Fruit fly (Drosophila melanogaster) whole organism, embryonic: ENCODE measurements around the gene CG10431.

Experiments
- Ada2b ChIP-seq: fragments of 200-800 bp; sonication (Bioruptor generic); IDR thresholded peaks from 2 replicates; pipeline ENCODE4 v1.3.6; 2022; ENCODE audit warnings: missing biosample characterization, missing genetic modification characterization
- Atf6 ChIP-seq: fragments of 200-800 bp; sonication (Bioruptor generic); IDR thresholded peaks from 2 replicates; pipeline ENCODE4 v1.3.6; 2022; ENCODE audit warnings: missing biosample characterization, missing genetic modification characterization
- Blimp-1 ChIP-seq: fragments of 200-800 bp; sonication (Bioruptor generic); optimal IDR thresholded peaks from 3 replicates; lab custom pipeline; 2018; ENCODE audit warnings: missing biosample characterization, missing genetic modification characterization, mild to moderate bottlenecking, moderate library complexity, missing genetic modification reagents
- CG10209 ChIP-seq: fragments of 200-800 bp; sonication (Bioruptor generic); optimal IDR thresholded peaks from 3 replicates; lab custom pipeline; 2017; ENCODE audit warnings: missing biosample characterization, mild to moderate bottlenecking, missing genetic modification characterization, missing genetic modification reagents
- CG12071 ChIP-seq: fragments of 200-800 bp; sonication (Bioruptor generic); optimal IDR thresholded peaks from 3 replicates; lab custom pipeline; 2018; ENCODE audit warnings: missing biosample characterization, mild to moderate bottlenecking, missing genetic modification characterization
- CG12942 ChIP-seq: fragments of 200-800 bp; sonication (Bioruptor generic); optimal IDR thresholded peaks from 3 replicates; lab custom pipeline; 2016; ENCODE audit warnings: missing biosample characterization, missing genetic modification characterization
- CG15601 ChIP-seq: fragments of 200-800 bp; sonication (Bioruptor generic); optimal IDR thresholded peaks from 3 replicates; lab custom pipeline; 2019; ENCODE audit warnings: missing biosample characterization, mild to moderate bottlenecking, missing genetic modification characterization, moderate library complexity
- CG2202 ChIP-seq: fragments of 200-800 bp; sonication (Bioruptor generic); optimal IDR thresholded peaks from 2 replicates; lab custom pipeline; 2018; ENCODE audit warnings: missing biosample characterization, mild to moderate bottlenecking, missing genetic modification characterization
- CG2875 ChIP-seq: fragments of 200-800 bp; sonication (Bioruptor generic); optimal IDR thresholded peaks from 2 replicates; lab custom pipeline; 2017; ENCODE audit warnings: missing biosample characterization, mild to moderate bottlenecking, missing genetic modification characterization, missing genetic modification reagents
- CG30431 ChIP-seq: fragments of 200-800 bp; sonication (Bioruptor generic); optimal IDR thresholded peaks from 2 replicates; lab custom pipeline; 2017; ENCODE audit warnings: missing biosample characterization, missing genetic modification characterization
- CG32532 ChIP-seq: fragments of 200-800 bp; sonication (Bioruptor generic); IDR thresholded peaks from 2 replicates; pipeline ENCODE4 v1.3.6; 2022; ENCODE audit warnings: missing biosample characterization, missing genetic modification characterization
- CG3847 ChIP-seq: fragments of 200-800 bp; sonication (Bioruptor generic); IDR thresholded peaks from 2 replicates; pipeline ENCODE4 v1.3.6; 2022; ENCODE audit warnings: missing biosample characterization, missing genetic modification characterization
- CG6689 ChIP-seq: fragments of 200-800 bp; sonication (Bioruptor generic); IDR thresholded peaks from 2 replicates; pipeline ENCODE4 v1.3.6; 2022; ENCODE audit warnings: missing biosample characterization, missing genetic modification characterization
- CG7357 ChIP-seq: fragments of 200-800 bp; sonication (Bioruptor generic); IDR thresholded peaks from 3 replicates; pipeline ENCODE4 v1.3.6; 2022; ENCODE audit warnings: missing biosample characterization, missing genetic modification characterization
- CG9727 ChIP-seq: fragments of 200-800 bp; sonication (Bioruptor generic); optimal IDR thresholded peaks from 3 replicates; lab custom pipeline; 2017; ENCODE audit warnings: missing biosample characterization, mild to moderate bottlenecking, missing genetic modification characterization
- D19B ChIP-seq: fragments of 200-800 bp; sonication (Bioruptor generic); optimal IDR thresholded peaks from 2 replicates; lab custom pipeline; 2017; ENCODE audit warnings: missing biosample characterization, mild to moderate bottlenecking, missing genetic modification characterization
- Dip2 ChIP-seq: fragments of 200-800 bp; sonication (Bioruptor generic); IDR thresholded peaks from 2 replicates; pipeline ENCODE4 v1.3.6; 2022; ENCODE audit warnings: missing biosample characterization, missing genetic modification characterization
- E2f1 ChIP-seq: fragments of 200-800 bp; sonication (Bioruptor generic); IDR thresholded peaks from 2 replicates; pipeline ENCODE4 v1.3.6; 2022; ENCODE audit warnings: missing biosample characterization, missing genetic modification characterization
- Elba2 ChIP-seq: fragments of 200-800 bp; sonication (Bioruptor generic); optimal IDR thresholded peaks from 3 replicates; lab custom pipeline; 2016; ENCODE audit warnings: missing biosample characterization, missing genetic modification characterization
- Fer1 ChIP-seq: fragments of 200-800 bp; sonication (Bioruptor generic); optimal IDR thresholded peaks from 2 replicates; lab custom pipeline; 2017; ENCODE audit warnings: missing biosample characterization, mild to moderate bottlenecking, missing genetic modification characterization
- H2.0 ChIP-seq: fragments of 200-800 bp; sonication (Bioruptor generic); IDR thresholded peaks from 2 replicates; pipeline ENCODE4 v1.3.6; 2022; ENCODE audit warnings: missing biosample characterization, missing genetic modification characterization
- HLH4C ChIP-seq: fragments of 200-800 bp; sonication (Bioruptor generic); IDR thresholded peaks from 3 replicates; pipeline ENCODE4 v1.3.6; 2022; ENCODE audit warnings: missing biosample characterization, missing genetic modification characterization; ENCODE audit not compliant: partially characterized antibody
- Hey ChIP-seq: fragments of 200-800 bp; sonication (Bioruptor generic); optimal IDR thresholded peaks from 3 replicates; lab custom pipeline; 2018; ENCODE audit warnings: missing biosample characterization, mild to moderate bottlenecking, missing genetic modification characterization
- PHDP ChIP-seq: fragments of 200-800 bp; sonication (Bioruptor generic); optimal IDR thresholded peaks from 3 replicates; lab custom pipeline; 2018; ENCODE audit warnings: missing biosample characterization, mild to moderate bottlenecking, missing genetic modification characterization, moderate library complexity
- ara ChIP-seq: fragments of 200-800 bp; sonication (Bioruptor generic); IDR thresholded peaks from 2 replicates; pipeline ENCODE4 v1.3.6; 2022; ENCODE audit warnings: missing biosample characterization, missing genetic modification characterization
- dan ChIP-seq: fragments of 200-800 bp; sonication (Bioruptor generic); IDR thresholded peaks from 2 replicates; pipeline ENCODE4 v1.3.6; 2022; ENCODE audit warnings: missing biosample characterization, missing genetic modification characterization
- dimm ChIP-seq: fragments of 200-800 bp; sonication (Bioruptor generic); IDR thresholded peaks from 2 replicates; pipeline ENCODE4 v1.3.6; 2022; ENCODE audit warnings: missing biosample characterization, missing genetic modification characterization
- esg ChIP-seq: fragments of 200-800 bp; sonication (Bioruptor generic); conservative IDR thresholded peaks from 2 replicates; pipeline ENCODE4 v1.3.6; 2022; ENCODE audit warnings: missing biosample characterization, missing genetic modification characterization
- fd96Cb ChIP-seq: fragments of 200-800 bp; sonication (Bioruptor generic); optimal IDR thresholded peaks from 2 replicates; lab custom pipeline; 2018; ENCODE audit warnings: missing biosample characterization, mild to moderate bottlenecking, missing genetic modification characterization, moderate library complexity
- gcm ChIP-seq: fragments of 200-800 bp; sonication (Bioruptor generic); optimal IDR thresholded peaks from 2 replicates; lab custom pipeline; 2019; ENCODE audit warnings: missing biosample characterization, mild to moderate bottlenecking, missing genetic modification characterization, moderate library complexity
- gfzf ChIP-seq: fragments of 200-800 bp; sonication (Bioruptor generic); optimal IDR thresholded peaks from 2 replicates; lab custom pipeline; 2016; ENCODE audit warnings: missing biosample characterization, mild to moderate bottlenecking, missing genetic modification characterization, moderate library complexity
- ham ChIP-seq: fragments of 200-800 bp; sonication (Bioruptor generic); IDR thresholded peaks from 2 replicates; pipeline ENCODE4 v1.3.6; 2022; ENCODE audit warnings: missing biosample characterization, missing genetic modification characterization
- kay ChIP-seq: fragments of 200-800 bp; sonication (Bioruptor generic); optimal IDR thresholded peaks from 2 replicates; lab custom pipeline; 2016; ENCODE audit warnings: missing biosample characterization, missing genetic modification characterization
- lmd ChIP-seq: fragments of 200-800 bp; sonication (Bioruptor generic); IDR thresholded peaks from 2 replicates; pipeline ENCODE4 v1.3.6; 2022; ENCODE audit warnings: missing biosample characterization, missing genetic modification characterization
- tap ChIP-seq: fragments of 200-800 bp; optimal IDR thresholded peaks from 3 replicates; lab custom pipeline; 2019; ENCODE audit warnings: missing biosample characterization, mild to moderate bottlenecking, missing genetic modification characterization, moderate library complexity
- tin ChIP-seq: fragments of 200-800 bp; sonication (Bioruptor generic); optimal IDR thresholded peaks from 3 replicates; lab custom pipeline; 2016; ENCODE audit warnings: missing biosample characterization, missing genetic modification characterization
- usp ChIP-seq: fragments of >200 bp; optimal IDR thresholded peaks from 2 replicates; lab custom pipeline; 2017; ENCODE audit warnings: missing biosample characterization, missing genetic modification characterization
- wor ChIP-seq: fragments of 200-800 bp; sonication (Bioruptor generic); IDR thresholded peaks from 2 replicates; pipeline ENCODE4 v1.3.6; 2022; ENCODE audit warnings: missing biosample characterization, missing genetic modification characterization
- zen ChIP-seq: fragments of 200-800 bp; sonication (Bioruptor generic); optimal IDR thresholded peaks from 3 replicates; lab custom pipeline; 2018; ENCODE audit warnings: missing biosample characterization, mild to moderate bottlenecking, missing genetic modification characterization, moderate library complexity
- zfh1 ChIP-seq: fragments of 200-800 bp; sonication (Bioruptor generic); IDR thresholded peaks from 3 replicates; pipeline ENCODE4 v1.3.6; 2022; ENCODE audit warnings: missing biosample characterization, missing genetic modification characterization

Gene CG10431

dm6 chr2L:18957142-18957674 is 17.3 kb upstream of the CG10431 start, which contains the start of gene Bhmt (continued):
- TF ChIP-seq ham (no peak), kay (GFP tag; lab: Kevin White, UChicago) (no peak), CG10209 (peak; percentile 54), CG12071 (GFP tag; lab: Kevin White, UChicago) (peak; percentile 13), fd96Cb (tag; lab: Kevin White, UChicago) (peak; percentile 48), Hey (tag; lab: Kevin White, UChicago) (no peak), CG15601 (tag; lab: Kevin White, UChicago) (peak; percentile 44), E2f1 (GFP tag; lab: Robert Waterston, UW) (peak; percentile 60), CG7357 (GFP tag; lab: Robert Waterston, UW) (peak; percentile 54; the same call in 2 of the 3 replicates), wor (GFP tag; lab: Robert Waterston, UW) (no peak), CG6689 (peak; percentile 68), CG30431 (GFP tag; lab: Kevin White, UChicago) (no peak), CG2875 (GFP tag; lab: Kevin White, UChicago) (no peak), Atf6 (peak; percentile 73), gfzf (GFP tag; lab: Kevin White, UChicago) (no peak), esg (0 out of 2 replicates have a peak, but pooled peaks have one; percentile 13), dan (no peak), usp (GFP tag; lab: Kevin White, UChicago) (no peak), zen (peak; percentile 10), Fer1 (GFP tag; lab: Kevin White, UChicago) (peak; percentile 76), Dip2 (GFP tag; lab: Robert Waterston, UW) (no peak), lmd (GFP tag; lab: Robert Waterston, UW) (peak; percentile 77), H2.0 (peak; percentile 71), Blimp-1 (peak; percentile 44), ara (no peak; the same call in 1 of the 2 replicates), gcm (GFP tag; lab: Kevin White, UChicago) (peak; percentile 25), CG32532 (GFP tag; lab: Robert Waterston, UW) (peak; percentile 86), Elba2 (no peak), dimm (no peak), zfh1 (GFP tag; lab: Robert Waterston, UW) (peak; percentile 65; the same call in 2 of the 3 replicates), HLH4C (GFP tag; lab: Robert Waterston, UW) (no peak), tin (peak; percentile 35), CG12942 (peak; percentile 11), Ada2b (GFP tag; lab: Robert Waterston, UW) (peak; percentile 72; the same call in 1 of the 2 replicates), PHDP (tag; lab: Kevin White, UChicago) (peak; percentile 80), tap (tag; lab: Kevin White, UChicago) (peak; percentile 66), CG2202 (tag; lab: Kevin White, UChicago) (no peak), CG9727 (GFP tag; lab: Kevin White, UChicago) (peak; percentile 68), D19B (peak; percentile 53), CG3847 (GFP tag; lab: Robert Waterston, UW) (peak; percentile 60)
- TF ChIP-seq, all 482 proteins: peak for 218
